Worm (Caenorhabditis elegans): ENCODE measurements around the gene F21A3.11.

F21A3.11 gene

DNA sequence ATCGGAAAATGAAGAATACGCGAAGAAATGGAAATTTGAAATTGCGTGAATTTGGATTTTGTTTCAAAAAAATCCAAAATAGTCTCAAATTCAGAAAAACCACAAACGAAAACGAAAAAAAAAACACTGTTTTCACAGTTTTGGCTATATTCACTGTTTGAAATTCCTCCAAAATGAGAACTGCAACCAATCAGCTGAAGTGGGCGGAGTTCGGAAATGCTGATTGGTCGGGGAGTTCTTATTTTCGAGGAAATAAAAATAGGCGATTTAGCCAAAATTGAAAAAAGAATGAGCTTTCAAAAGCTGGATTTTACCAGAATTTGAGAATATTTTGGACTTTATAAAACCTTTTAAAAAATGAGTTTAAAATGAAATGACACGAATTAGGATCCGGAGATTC lies 11.9 kb upstream of the F21A3.11 start, which contains the start of gene glb-14:
Gene glb-14, minus strand, starts transcription at position 97 of the 400 bp plus-strand sequence.
- no peak for TF ChIP-seq T22C8.4 (GFP tag; IDR thresholded peaks at IDR 0.05)

DNA sequence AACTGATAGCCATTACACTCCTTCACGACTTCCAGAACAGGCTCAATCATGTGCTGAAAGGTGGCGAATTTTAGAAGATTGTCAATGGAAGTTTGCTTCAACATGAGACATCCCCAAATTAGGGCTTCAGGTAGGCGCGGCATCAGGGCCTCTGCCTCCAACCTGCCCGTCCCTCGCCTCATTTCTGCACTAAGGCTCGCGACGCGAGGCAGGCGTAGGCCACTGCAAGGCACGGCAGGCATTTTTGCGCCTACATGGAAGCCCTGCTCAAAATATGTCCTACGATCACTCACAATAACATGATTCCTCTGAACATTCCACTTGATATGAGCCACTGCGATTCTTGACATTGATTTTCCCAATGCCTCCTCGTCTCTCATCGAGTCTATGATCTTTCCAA lies 10.2 kb upstream of the F21A3.11 start:
- TF ChIP-seq ref-1 (GFP tag; conservative IDR thresholded peaks at IDR 0.05) (no peak), ztf-29 (GFP tag; IDR thresholded peaks at IDR 0.05) (no peak), klf-2 (GFP tag; conservative IDR thresholded peaks at IDR 0.05) (no peak), tab-1 (GFP tag; IDR thresholded peaks at IDR 0.05) (no peak)

DNA sequence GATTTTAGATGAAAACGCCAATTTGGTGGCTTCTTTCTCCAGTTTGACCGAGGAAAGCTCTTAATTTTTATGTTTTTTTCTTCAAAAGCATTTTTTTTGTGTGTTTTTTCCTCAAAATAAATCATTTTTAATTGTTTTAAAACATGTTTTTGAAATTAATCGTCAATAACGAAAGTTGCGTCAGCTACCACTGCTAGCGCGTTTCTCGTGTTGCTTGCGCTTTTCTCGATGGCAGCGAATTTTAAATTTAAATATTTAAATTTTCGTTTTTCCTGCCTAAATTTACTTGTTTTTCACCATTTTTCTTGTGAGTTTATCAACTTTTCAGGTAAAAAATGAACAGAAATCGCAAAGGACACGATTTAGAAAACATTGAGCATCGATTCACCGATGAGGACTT lies 4.9 kb upstream of the F21A3.11 start, which contains the start of gene prde-1:
Gene prde-1, plus strand, starts transcription at position 322 of the 400 bp plus-strand sequence.
- TF ChIP-seq ref-1 (GFP tag; conservative IDR thresholded peaks at IDR 0.05), result no peak
- TF ChIP-seq ztf-29 (GFP tag; IDR thresholded peaks at IDR 0.05), result no peak
- TF ChIP-seq tab-1 (GFP tag; IDR thresholded peaks at IDR 0.05), result no peak
- TF ChIP-seq T22C8.4 (GFP tag; IDR thresholded peaks at IDR 0.05), result no peak
- no peak for TF ChIP-seq cog-1 (tag; optimal IDR thresholded peaks at IDR 0.05)

DNA sequence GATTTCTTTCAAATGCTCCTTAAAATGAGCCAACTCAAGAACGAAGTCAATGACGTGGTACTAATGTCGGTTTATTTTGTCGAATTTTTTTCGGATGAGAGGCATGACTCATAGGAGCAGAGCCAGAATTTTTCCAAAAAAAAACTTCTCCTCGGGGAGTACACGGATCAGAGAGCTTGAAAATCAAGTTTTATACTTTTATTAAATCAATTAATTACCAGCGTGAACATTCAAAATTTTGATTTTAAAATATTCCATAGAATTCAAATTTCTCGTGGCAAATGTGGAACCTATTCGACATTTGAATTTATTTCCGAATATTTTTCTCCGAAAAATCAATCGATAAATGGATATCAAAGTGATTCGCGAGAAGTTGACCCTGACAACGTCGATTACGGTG lies 3.3 kb upstream of the F21A3.11 start, which contains the start of gene F21A3.4:
Gene F21A3.4, plus strand, starts transcription at position 301 of the 400 bp plus-strand sequence.
- no peak for TF ChIP-seq cog-1 (tag; optimal IDR thresholded peaks at IDR 0.05)
- TF ChIP-seq tab-1 (GFP tag; IDR thresholded peaks at IDR 0.05), result no peak
- no peak for TF ChIP-seq ref-1 (GFP tag; conservative IDR thresholded peaks at IDR 0.05)
- TF ChIP-seq klf-2 (GFP tag; conservative IDR thresholded peaks at IDR 0.05), result no peak
- no peak for TF ChIP-seq ztf-29 (GFP tag; IDR thresholded peaks at IDR 0.05)
- no peak for TF ChIP-seq T22C8.4 (GFP tag; IDR thresholded peaks at IDR 0.05)

DNA sequence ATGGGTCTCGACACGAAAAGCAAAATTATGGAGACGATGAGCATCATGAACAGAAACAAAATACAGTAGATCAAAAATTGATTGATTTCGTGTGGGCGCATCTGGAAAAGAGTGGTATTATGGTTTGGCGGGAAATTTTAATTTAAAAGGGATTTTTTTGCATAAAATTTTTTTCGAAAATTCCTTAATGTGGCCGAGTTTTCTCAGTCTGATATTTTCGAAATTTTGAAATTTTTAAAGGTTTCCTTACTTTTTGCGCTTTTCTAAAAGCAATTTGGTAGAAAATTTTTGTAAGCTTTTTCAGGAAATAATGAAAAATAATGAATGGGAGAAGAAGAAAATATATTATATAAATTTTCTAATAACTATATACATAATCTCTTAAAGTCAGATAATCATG lies 852 bp upstream of the F21A3.11 start, which contains the start of gene F21A3.2:
Gene F21A3.2, minus strand, starts transcription at position 101 of the 400 bp plus-strand sequence.
- no peak for TF ChIP-seq ztf-23 (GFP tag; IDR thresholded peaks at IDR 0.05)
- TF ChIP-seq flt-1 (GFP tag; IDR thresholded peaks at IDR 0.05), result no peak
- no peak for TF ChIP-seq cog-1 (tag; optimal IDR thresholded peaks at IDR 0.05)
- TF ChIP-seq T22C8.4 (GFP tag; IDR thresholded peaks at IDR 0.05), result no peak
- TF ChIP-seq tab-1 (GFP tag; IDR thresholded peaks at IDR 0.05), result no peak
- no peak for TF ChIP-seq med-1 (GFP tag; optimal IDR thresholded peaks at IDR 0.05; ENCODE audit: insufficient read depth)
- no peak for TF ChIP-seq ztf-29 (GFP tag; IDR thresholded peaks at IDR 0.05)
- no peak for TF ChIP-seq klf-2 (GFP tag; conservative IDR thresholded peaks at IDR 0.05)
- no peak for TF ChIP-seq ref-1 (GFP tag; conservative IDR thresholded peaks at IDR 0.05)

DNA sequence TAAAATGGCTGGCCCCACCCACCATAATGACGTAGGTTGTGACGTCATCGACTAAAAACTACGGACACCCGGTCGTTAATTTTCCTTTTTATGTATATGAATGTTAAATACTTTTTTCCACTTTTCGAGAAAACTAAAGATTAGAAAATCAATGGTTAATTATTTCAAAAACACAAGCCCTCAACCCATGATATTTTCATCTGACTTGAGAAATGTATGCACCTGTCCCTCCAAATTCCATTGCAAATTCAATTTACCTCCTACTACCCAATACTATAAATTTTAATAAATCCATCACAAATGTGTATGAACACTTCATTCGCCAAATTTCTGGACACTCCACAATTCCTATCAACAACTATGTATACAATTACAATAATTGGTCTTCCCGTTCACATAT lies 3.9 kb downstream of the F21A3.11 start, which contains the start of gene srh-276:
Gene srh-276, plus strand, starts transcription at position 301 of the 400 bp plus-strand sequence.
- TF ChIP-seq med-1 (GFP tag; optimal IDR thresholded peaks at IDR 0.05; ENCODE audit: insufficient read depth) (no peak), ref-1 (GFP tag; conservative IDR thresholded peaks at IDR 0.05) (no peak), ztf-29 (GFP tag; IDR thresholded peaks at IDR 0.05) (no peak), klf-2 (GFP tag; conservative IDR thresholded peaks at IDR 0.05) (no peak), ztf-23 (GFP tag; IDR thresholded peaks at IDR 0.05) (no peak), flt-1 (GFP tag; IDR thresholded peaks at IDR 0.05) (no peak), tab-1 (GFP tag; IDR thresholded peaks at IDR 0.05) (no peak), cog-1 (tag; optimal IDR thresholded peaks at IDR 0.05) (no peak), T22C8.4 (GFP tag; IDR thresholded peaks at IDR 0.05) (no peak)

DNA sequence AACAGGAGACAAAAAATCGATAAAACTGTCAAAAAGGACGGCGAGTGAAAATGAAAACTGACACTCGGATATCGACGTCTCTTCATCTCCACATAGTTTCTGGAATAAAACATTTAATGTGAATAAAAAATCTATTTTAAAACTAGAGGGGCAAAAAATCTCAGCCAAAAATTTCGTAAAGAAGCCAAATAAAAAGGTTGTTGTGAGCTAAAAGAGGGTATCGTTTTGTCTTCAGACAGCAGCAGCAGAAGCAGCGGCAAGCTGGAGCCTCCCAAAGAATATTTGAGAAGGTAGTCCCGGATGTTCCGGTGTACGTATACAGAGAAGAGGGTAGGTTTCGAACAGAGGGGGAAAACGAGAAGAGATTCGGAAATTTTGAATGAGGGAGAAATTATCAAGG lies 11.1 kb downstream of the F21A3.11 start, which contains the start of gene lgc-31:
Gene lgc-31, minus strand, starts transcription at position 101 of the 400 bp plus-strand sequence.
- TF ChIP-seq cog-1 (tag; optimal IDR thresholded peaks at IDR 0.05) (no peak), tab-1 (GFP tag; IDR thresholded peaks at IDR 0.05) (no peak), klf-2 (GFP tag; conservative IDR thresholded peaks at IDR 0.05) (no peak), ztf-23 (GFP tag; IDR thresholded peaks at IDR 0.05) (no peak), flt-1 (GFP tag; IDR thresholded peaks at IDR 0.05) (no peak), med-1 (GFP tag; optimal IDR thresholded peaks at IDR 0.05; ENCODE audit: insufficient read depth) (no peak), ref-1 (GFP tag; conservative IDR thresholded peaks at IDR 0.05) (no peak), ztf-29 (GFP tag; IDR thresholded peaks at IDR 0.05) (no peak), T22C8.4 (GFP tag; IDR thresholded peaks at IDR 0.05) (no peak)

DNA sequence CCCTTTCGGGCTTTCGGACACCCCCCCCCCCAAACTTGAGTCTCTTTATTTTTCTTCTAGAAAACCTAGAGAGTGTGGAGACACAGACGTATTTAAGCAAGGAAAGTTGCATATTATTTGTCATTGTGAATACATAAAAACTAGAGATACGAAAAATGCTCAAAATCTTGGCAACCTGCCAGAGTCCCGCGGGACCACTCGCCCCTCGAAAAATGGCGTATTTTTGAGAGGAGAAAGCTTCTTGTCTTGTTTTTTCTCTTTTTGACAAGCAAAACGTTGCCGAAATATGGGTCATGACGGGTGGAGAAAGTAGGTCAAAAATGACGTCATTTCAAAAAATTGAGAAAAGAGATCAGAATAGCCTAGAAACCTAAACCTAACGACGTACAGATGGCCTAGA lies 12.6 kb downstream of the F21A3.11 start:
- no peak for TF ChIP-seq T22C8.4 (GFP tag; IDR thresholded peaks at IDR 0.05)
- TF ChIP-seq ref-1 (GFP tag; conservative IDR thresholded peaks at IDR 0.05), result no peak

DNA sequence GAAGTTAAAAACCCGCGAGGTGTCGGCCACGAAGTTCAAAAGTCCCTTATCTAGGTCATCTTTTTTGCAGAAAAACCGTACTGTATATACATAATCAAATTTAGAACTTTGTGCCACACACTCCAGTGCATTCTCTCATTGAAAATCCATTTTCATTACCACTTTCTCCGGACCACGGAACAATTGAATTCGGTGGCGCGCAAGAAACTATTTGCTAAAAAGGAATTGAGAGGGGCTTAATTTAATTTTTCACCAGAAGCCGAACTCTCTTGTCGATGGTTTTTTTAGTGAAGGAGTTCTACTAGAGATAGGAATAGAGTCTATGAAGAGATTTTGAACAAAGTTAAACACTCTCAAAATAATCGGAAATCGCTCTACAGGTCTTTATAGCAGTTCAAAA lies 13.2 kb downstream of the F21A3.11 start:
- no peak for TF ChIP-seq ztf-23 (GFP tag; IDR thresholded peaks at IDR 0.05)
- no peak for TF ChIP-seq cog-1 (tag; optimal IDR thresholded peaks at IDR 0.05)
- TF ChIP-seq ref-1 (GFP tag; conservative IDR thresholded peaks at IDR 0.05), result no peak
- no peak for TF ChIP-seq T22C8.4 (GFP tag; IDR thresholded peaks at IDR 0.05)
- TF ChIP-seq ztf-29 (GFP tag; IDR thresholded peaks at IDR 0.05), result no peak
- TF ChIP-seq klf-2 (GFP tag; conservative IDR thresholded peaks at IDR 0.05), result no peak
- no peak for TF ChIP-seq flt-1 (GFP tag; IDR thresholded peaks at IDR 0.05)
- TF ChIP-seq med-1 (GFP tag; optimal IDR thresholded peaks at IDR 0.05; ENCODE audit: insufficient read depth), result no peak
- no peak for TF ChIP-seq tab-1 (GFP tag; IDR thresholded peaks at IDR 0.05)

DNA sequence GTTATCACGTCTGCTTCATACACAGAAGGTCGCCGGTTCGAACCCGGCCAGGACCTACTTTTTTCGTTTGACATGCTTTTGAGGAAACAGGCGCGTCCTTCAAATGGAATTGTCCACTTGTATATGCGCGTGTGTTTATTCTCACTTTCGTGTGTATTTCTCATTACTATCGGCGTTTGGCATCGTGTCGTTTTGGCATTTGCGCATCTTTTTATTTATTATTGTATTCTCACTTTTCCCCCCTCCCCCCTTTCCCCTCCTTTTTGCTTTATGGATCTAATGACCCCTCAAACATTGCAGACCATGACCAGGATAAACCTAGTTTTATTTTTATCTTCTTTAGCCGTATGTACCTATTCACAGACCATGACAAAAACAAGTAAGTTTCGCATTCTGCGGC lies 15.6 kb downstream of the F21A3.11 start, which contains the start of gene F21A3.3:
Gene F21A3.3, plus strand, starts transcription at position 301 of the 400 bp plus-strand sequence.
- no peak for TF ChIP-seq T22C8.4 (GFP tag; IDR thresholded peaks at IDR 0.05)
- no peak for TF ChIP-seq ztf-29 (GFP tag; IDR thresholded peaks at IDR 0.05)
- no peak for TF ChIP-seq med-1 (GFP tag; optimal IDR thresholded peaks at IDR 0.05; ENCODE audit: insufficient read depth)
- no peak for TF ChIP-seq cog-1 (tag; optimal IDR thresholded peaks at IDR 0.05)
- no peak for TF ChIP-seq flt-1 (GFP tag; IDR thresholded peaks at IDR 0.05)
- no peak for TF ChIP-seq tab-1 (GFP tag; IDR thresholded peaks at IDR 0.05)
- TF ChIP-seq ztf-23 (GFP tag; IDR thresholded peaks at IDR 0.05), result no peak
- no peak for TF ChIP-seq klf-2 (GFP tag; conservative IDR thresholded peaks at IDR 0.05)
- no peak for TF ChIP-seq ref-1 (GFP tag; conservative IDR thresholded peaks at IDR 0.05)

DNA sequence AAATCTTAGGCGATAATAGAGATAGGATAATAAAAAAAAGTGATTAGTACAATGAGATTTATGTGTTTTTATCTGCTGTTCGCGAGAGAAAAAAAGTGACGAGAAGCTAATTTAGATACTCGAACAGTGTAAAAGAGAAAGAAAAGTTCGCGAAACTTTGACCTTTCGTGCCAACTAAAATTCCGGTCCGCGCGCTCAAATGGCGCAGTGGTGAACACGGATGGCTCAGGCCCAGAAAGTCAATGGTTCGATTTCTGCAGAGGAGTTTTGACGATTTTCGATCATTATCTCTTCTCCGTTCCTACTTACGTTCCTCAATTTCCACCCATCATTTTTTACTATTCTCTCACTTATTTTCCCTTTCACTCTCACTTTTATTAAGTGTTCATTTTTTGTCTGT lies 16.5 kb downstream of the F21A3.11 start:
- TF ChIP-seq klf-2 (GFP tag; conservative IDR thresholded peaks at IDR 0.05) (no peak), ztf-29 (GFP tag; IDR thresholded peaks at IDR 0.05) (no peak), cog-1 (tag; optimal IDR thresholded peaks at IDR 0.05) (no peak), ref-1 (GFP tag; conservative IDR thresholded peaks at IDR 0.05) (no peak), T22C8.4 (GFP tag; IDR thresholded peaks at IDR 0.05) (no peak), ztf-23 (GFP tag; IDR thresholded peaks at IDR 0.05) (no peak), tab-1 (GFP tag; IDR thresholded peaks at IDR 0.05) (no peak), flt-1 (GFP tag; IDR thresholded peaks at IDR 0.05) (no peak), med-1 (GFP tag; optimal IDR thresholded peaks at IDR 0.05; ENCODE audit: insufficient read depth) (no peak)

All from whole organism, midembryonic.